Worm (Caenorhabditis elegans): ENCODE measurements around the gene T24C4.3.
A peak's percentile ranks its signal among the peaks of the same experiment; 100 is the strongest.

T24C4.3 gene

ce11 chrIII:888983-889549 is 16.8 kb upstream of the T24C4.3 start (continued):
- TF ChIP-seq lin-1 (GFP tag; IDR thresholded peaks at IDR 0.05) = no peak
- TF ChIP-seq zfp-2 (tag; optimal IDR thresholded peaks at IDR 0.05) = no peak
- TF ChIP-seq sdz-12 (GFP tag; optimal IDR thresholded peaks at IDR 0.05) = no peak
- peak; percentile 44 for TF ChIP-seq lin-38 (GFP tag; IDR thresholded peaks at IDR 0.05)
- TF ChIP-seq daf-12 (tag; optimal IDR thresholded peaks at IDR 0.05) = no peak
- no peak for TF ChIP-seq hlh-11 (tag; optimal IDR thresholded peaks at IDR 0.05)
- no peak for TF ChIP-seq rbr-2 (tag; optimal IDR thresholded peaks at IDR 0.05)
- no peak for TF ChIP-seq nhr-237 (tag; optimal IDR thresholded peaks at IDR 0.05)
- TF ChIP-seq D1046.2 (GFP tag; IDR thresholded peaks at IDR 0.05) = no peak
- TF ChIP-seq unc-62 (GFP tag; optimal IDR thresholded peaks at IDR 0.05 in 1 of 2) = no peak
- no peak for TF ChIP-seq unc-62 (tag; optimal IDR thresholded peaks at IDR 0.05)
- no peak for TF ChIP-seq daf-19 (GFP tag; conservative IDR thresholded peaks at IDR 0.05)
- no peak for TF ChIP-seq ceh-62 (tag; optimal IDR thresholded peaks at IDR 0.05)
- TF ChIP-seq lir-3 (tag; optimal IDR thresholded peaks at IDR 0.05) = no peak
- TF ChIP-seq lsy-2 (tag; optimal IDR thresholded peaks at IDR 0.05) = peak in 1 of 2 experiments; percentile 52
- no peak for TF ChIP-seq zip-11 (GFP tag; IDR thresholded peaks at IDR 0.05)

ce11 chrIII:887874-888299 is 15.6 kb upstream of the T24C4.3 start:
- TF ChIP-seq pqm-1 (tag; optimal IDR thresholded peaks at IDR 0.05) (peak; percentile 11), unc-130 (GFP tag; optimal IDR thresholded peaks at IDR 0.05) (no peak), nhr-41 (GFP tag; IDR thresholded peaks at IDR 0.05) (no peak), F49E8.2 (tag; optimal IDR thresholded peaks at IDR 0.05; ENCODE audit: borderline replicate concordance) (no peak), ama-1 (optimal IDR thresholded peaks at IDR 0.05) (peak; percentile 48), lin-1 (GFP tag; IDR thresholded peaks at IDR 0.05) (no peak), ztf-7 (tag; optimal IDR thresholded peaks at IDR 0.05) (peak; percentile 7), ctbp-1 (GFP tag; IDR thresholded peaks at IDR 0.05) (peak; percentile 78), saeg-2 (GFP tag; IDR thresholded peaks at IDR 0.05) (no peak), D1046.2 (GFP tag; IDR thresholded peaks at IDR 0.05) (no peak), daf-19 (GFP tag; conservative IDR thresholded peaks at IDR 0.05) (no peak), lim-7 (GFP tag; IDR thresholded peaks at IDR 0.05) (no peak), aly-2 (tag; optimal IDR thresholded peaks at IDR 0.05) (no peak), vab-7 (GFP tag; IDR thresholded peaks at IDR 0.05) (no peak), nhr-48 (tag; optimal IDR thresholded peaks at IDR 0.05) (no peak), daf-8 (GFP tag; IDR thresholded peaks at IDR 0.05) (no peak), rbr-2 (tag; optimal IDR thresholded peaks at IDR 0.05) (peak; percentile 88), ceh-20 (GFP tag; IDR thresholded peaks at IDR 0.05) (peak; percentile 23; the same call in 1 of the 2 replicates), dmd-9 (GFP tag; IDR thresholded peaks at IDR 0.05) (no peak), nhr-102 (tag; optimal IDR thresholded peaks at IDR 0.05) (no peak), mep-1 (tag; optimal IDR thresholded peaks at IDR 0.05) (peak; percentile 83), gei-8 (GFP tag; optimal IDR thresholded peaks at IDR 0.05) (no peak), hmg-1.1 (GFP tag; IDR thresholded peaks at IDR 0.05) (peak; percentile 86), zip-11 (GFP tag; IDR thresholded peaks at IDR 0.05) (no peak), duxl-1 (tag; optimal IDR thresholded peaks at IDR 0.05; ENCODE audit: poor library complexity) (no peak), ceh-32 (tag; optimal IDR thresholded peaks at IDR 0.05; ENCODE audit: poor library complexity) (no peak), madf-5 (GFP tag; IDR thresholded peaks at IDR 0.05) (no peak), F26F4.8 (GFP tag; conservative IDR thresholded peaks at IDR 0.05) (no peak), dve-1 (tag; optimal IDR thresholded peaks at IDR 0.05; ENCODE audit: insufficient read depth) (peak; percentile 71), lin-29 (GFP tag; IDR thresholded peaks at IDR 0.05) (no peak), php-3 (GFP tag; IDR thresholded peaks at IDR 0.05) (0 out of 2 replicates have a peak, but pooled peaks have one; percentile 40), nhr-111 (GFP tag; optimal IDR thresholded peaks at IDR 0.05) (no peak), snpc-4 (tag; optimal IDR thresholded peaks at IDR 0.05) (no peak), pha-4 (GFP tag; IDR thresholded peaks at IDR 0.05) (no peak), pha-4 (tag; optimal IDR thresholded peaks at IDR 0.05) (no peak), Y75B8A.6 (GFP tag; IDR thresholded peaks at IDR 0.05) (no peak), ztf-11 (tag; optimal IDR thresholded peaks at IDR 0.05) (no peak), spr-1 (tag; optimal IDR thresholded peaks at IDR 0.05) (peak; percentile 41), zfp-3 (GFP tag; conservative IDR thresholded peaks at IDR 0.05) (no peak), zfp-2 (tag; optimal IDR thresholded peaks at IDR 0.05) (no peak)
